Worm (Caenorhabditis elegans): ENCODE measurements around the gene C27F2.6.

The C27F2.6 gene

DNA sequence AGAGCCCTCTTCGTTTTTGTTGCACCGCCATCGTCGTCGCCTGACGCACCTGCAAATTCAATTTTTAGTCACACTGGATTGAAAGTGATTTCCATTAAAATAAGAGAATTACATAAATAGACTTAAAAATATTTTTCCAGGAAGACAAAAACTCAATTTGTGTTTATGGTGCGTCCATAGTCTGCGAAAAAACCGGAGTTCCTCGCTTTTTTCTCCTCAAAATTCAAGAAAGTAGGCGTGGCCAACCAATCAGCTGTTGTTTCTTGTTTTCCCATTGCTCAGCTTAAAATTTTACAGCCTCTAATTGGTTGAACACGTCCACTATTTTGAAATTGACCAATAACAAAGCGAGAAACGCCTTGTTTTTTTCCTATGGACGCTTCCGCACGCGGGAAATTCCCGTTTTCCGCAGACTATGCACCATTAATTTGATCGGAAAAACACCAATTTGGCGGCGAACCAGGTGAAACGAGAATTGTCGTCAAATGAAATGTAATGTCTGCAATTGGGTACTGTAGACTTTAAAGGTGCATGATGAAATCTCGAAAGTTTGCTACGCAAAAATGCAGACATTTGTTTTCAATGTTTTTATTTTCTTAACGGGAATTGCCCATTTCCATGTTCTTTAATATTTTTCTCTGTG lies 4.3 kb upstream of the C27F2.6 start, which contains the start of gene C27F2.7 (continued):
- TF ChIP-seq ztf-3 (GFP tag; optimal IDR thresholded peaks at IDR 0.05) (no peak), F55B11.4 (tag; optimal IDR thresholded peaks at IDR 0.05; ENCODE audit: borderline replicate concordance, insufficient read depth) (no peak), pbrm-1 (GFP tag; IDR thresholded peaks at IDR 0.05) (peak; percentile 58; the same call in 1 of the 2 replicates), Y67H2A.10 (GFP tag; conservative IDR thresholded peaks at IDR 0.05) (no peak), akir-1 (GFP tag; optimal IDR thresholded peaks at IDR 0.05) (no peak), gei-17 (GFP tag; optimal IDR thresholded peaks at IDR 0.05) (no peak), T26A5.8 (tag; optimal IDR thresholded peaks at IDR 0.05) (no peak), F10E7.11 (tag; optimal IDR thresholded peaks at IDR 0.05) (no peak), egl-18 (GFP tag; IDR thresholded peaks at IDR 0.05) (no peak), B0261.1 (tag; optimal IDR thresholded peaks at IDR 0.05) (no peak), sptf-2 (GFP tag; optimal IDR thresholded peaks at IDR 0.05) (no peak), lin-35 (GFP tag; optimal IDR thresholded peaks at IDR 0.05) (no peak), somi-1 (GFP tag; optimal IDR thresholded peaks at IDR 0.05) (no peak), ztf-22 (GFP tag; optimal IDR thresholded peaks at IDR 0.05) (no peak), F33H1.4 (GFP tag; IDR thresholded peaks at IDR 0.05) (peak; percentile 76), K11D2.4 (GFP tag; IDR thresholded peaks at IDR 0.05) (no peak), F52B5.7 (tag; optimal IDR thresholded peaks at IDR 0.05) (no peak), aptf-3 (GFP tag; IDR thresholded peaks at IDR 0.05) (no peak), athp-1 (tag; optimal IDR thresholded peaks at IDR 0.05) (peak; percentile 67), hmg-20 (GFP tag; IDR thresholded peaks at IDR 0.05) (no peak), ceh-79 (tag; optimal IDR thresholded peaks at IDR 0.05) (no peak), ztf-28 (GFP tag; IDR thresholded peaks at IDR 0.05) (no peak), ztf-6 (GFP tag; IDR thresholded peaks at IDR 0.05) (no peak), dox-1 (GFP tag; IDR thresholded peaks at IDR 0.05) (peak; percentile 84), T07F8.4 (tag; optimal IDR thresholded peaks at IDR 0.05) (no peak), C17E4.6 (GFP tag; IDR thresholded peaks at IDR 0.05) (peak; percentile 71; the same call in 1 of the 2 replicates), F22D6.2 (tag; optimal IDR thresholded peaks at IDR 0.05) (no peak), fkh-3 (tag; optimal IDR thresholded peaks at IDR 0.05) (no peak), F23B12.7 (tag; optimal IDR thresholded peaks at IDR 0.05; ENCODE audit: insufficient read depth) (no peak), dpff-1 (tag; optimal IDR thresholded peaks at IDR 0.05) (no peak), hlh-12 (tag; optimal IDR thresholded peaks at IDR 0.05) (no peak), unc-62 (GFP tag; optimal IDR thresholded peaks at IDR 0.05) (no peak), him-1 (tag; optimal IDR thresholded peaks at IDR 0.05) (peak; percentile 28), nfya-2 (GFP tag; IDR thresholded peaks at IDR 0.05) (peak; percentile 92), hsf-1 (GFP tag; IDR thresholded peaks at IDR 0.05) (peak; percentile 70), lin-26 (GFP tag; IDR thresholded peaks at IDR 0.05) (no peak), nfya-1 (tag; optimal IDR thresholded peaks at IDR 0.05; ENCODE audit: borderline replicate concordance, insufficient read depth) (no peak), ama-1 (optimal IDR thresholded peaks at IDR 0.05) (no peak), ama-1 (GFP tag; optimal IDR thresholded peaks at IDR 0.05) (no peak), unc-130 (GFP tag; optimal IDR thresholded peaks at IDR 0.05) (peak; percentile 45), rcor-1 (GFP tag; IDR thresholded peaks at IDR 0.05) (peak; percentile 83), egrh-3 (GFP tag; IDR thresholded peaks at IDR 0.05) (no peak), C06A6.2 (GFP tag; conservative IDR thresholded peaks at IDR 0.05) (no peak), madf-10 (tag; optimal IDR thresholded peaks at IDR 0.05) (no peak), snpc-1.1 (tag; optimal IDR thresholded peaks at IDR 0.05; ENCODE audit: insufficient read depth) (no peak), xnd-1 (tag; optimal IDR thresholded peaks at IDR 0.05) (peak; percentile 80), rec-8 (tag; optimal IDR thresholded peaks at IDR 0.05) (no peak), cebp-1 (GFP tag; IDR thresholded peaks at IDR 0.05) (no peak), cebp-1 (tag; optimal IDR thresholded peaks at IDR 0.05) (no peak)

Measured in whole organism, young adult.